Fruit fly (Drosophila melanogaster): ENCODE measurements around the gene kst.

dm6 chr3L:3409626-3410301, 73.1 kb downstream of the kst start:
- TF ChIP-seq psq (optimal IDR thresholded peaks at IDR 0.05) (no peak), Sin3A (optimal IDR thresholded peaks at IDR 0.05) (no peak), insv (optimal IDR thresholded peaks at IDR 0.05) (no peak), h (optimal IDR thresholded peaks at IDR 0.05) (no peak), ttk (optimal IDR thresholded peaks at IDR 0.05) (no peak), Myc (optimal IDR thresholded peaks at IDR 0.05) (no peak)

Data from Kc167 (cell line).